Worm (Caenorhabditis elegans) whole organism, L1 larva: ENCODE data around the gene Y66D12A.3.

ENCODE experiments used
- ceh-88 ChIP-seq: fragments of 200-800 bp; sonication (Bioruptor generic); IDR thresholded peaks from 2 replicates; pipeline ENCODE4 v1.3.6; 2022; ENCODE audit warnings: missing genetic modification characterization, missing compliant biosample characterization
- isw-1 ChIP-seq: fragments of 200-800 bp; sonication (Bioruptor generic); IDR thresholded peaks from 2 replicates; pipeline ENCODE4 v1.3.6; 2022; ENCODE audit warnings: missing genetic modification characterization, missing compliant biosample characterization
- jun-1 ChIP-seq: fragments of 150-350 bp; optimal IDR thresholded peaks from 2 replicates; lab custom pipeline; 2014; ENCODE audit warnings: missing biosample characterization, missing genetic modification reagents, missing genetic modification characterization
- nhr-12 ChIP-seq: sonication (generic microtip); optimal IDR thresholded peaks from 2 replicates; lab custom pipeline; 2017; ENCODE audit warnings: missing biosample characterization, missing genetic modification characterization
- pqm-1 ChIP-seq: sonication (generic microtip); optimal IDR thresholded peaks from 3 replicates; lab custom pipeline; 2017; ENCODE audit warnings: missing biosample characterization, missing genetic modification characterization
- ztf-11 ChIP-seq, 2 experiments: sonication (generic microtip); optimal IDR thresholded peaks; 2 replicates each; lab custom pipeline; 2016 to 2017; ENCODE audit warnings: missing genetic modification characterization in 2 of 2, missing biosample characterization in 1 of 2, missing compliant biosample characterization in 1 of 2
- ztf-4 ChIP-seq: fragments of 150-350 bp; optimal IDR thresholded peaks from 2 replicates; lab custom pipeline; 2014; ENCODE audit warnings: missing biosample characterization, missing genetic modification characterization

- TF ChIP-seq ceh-88 (GFP tag; lab: Robert Waterston, UW) (no peak), isw-1 (GFP tag; lab: Robert Waterston, UW) (no peak), nhr-12 (tag; lab: Kevin White, UChicago) (no peak), pqm-1 (tag; lab: Kevin White, UChicago) (no peak), ztf-11 (tag; optimal IDR thresholded peaks at IDR 0.05; lab: Kevin White, UChicago) (no peak), ztf-4 (tag; lab: Kevin White, UChicago) (no peak), jun-1 (tag; lab: Kevin White, UChicago) (no peak)
Observed at ce11 chrIII:11635000-11635399, 46.0 kb downstream of the Y66D12A.3 start.
